Worm (Caenorhabditis elegans): Measurements from ENCODE around the gene Y113G7B.11.

DNA sequence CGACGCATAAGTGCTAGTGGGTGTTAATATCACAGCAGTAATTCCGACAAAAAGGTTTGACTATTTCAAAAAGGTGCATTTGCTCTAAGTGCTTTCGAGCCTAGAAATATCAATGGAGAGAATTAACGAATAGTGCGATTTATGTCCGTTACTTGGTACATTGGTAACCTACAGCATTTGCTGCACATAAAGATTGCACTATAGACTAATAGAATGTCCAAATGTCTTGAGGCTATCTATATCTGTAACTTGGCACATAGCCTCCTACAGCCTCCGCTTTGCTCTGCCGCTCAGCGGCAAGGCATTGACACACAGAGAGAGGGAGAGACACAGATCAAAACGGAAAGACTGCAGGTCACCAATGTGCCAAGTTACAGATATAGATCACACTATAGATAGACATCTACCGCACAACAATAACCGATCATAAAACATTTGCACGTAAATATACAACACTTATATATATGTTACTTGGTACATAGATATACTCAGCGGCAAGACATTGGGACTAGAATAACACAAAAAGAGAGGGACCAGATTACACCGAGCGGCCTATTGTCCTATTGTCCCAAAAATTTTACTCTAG is 19.6 kb downstream of the Y113G7B.11 start, which contains the start of the genes srh-217 and Y113G7B.28:
- no peak for TF ChIP-seq T23F11.4 (GFP tag; optimal IDR thresholded peaks at IDR 0.05)
- no peak for TF ChIP-seq elt-2 (tag; optimal IDR thresholded peaks at IDR 0.05)
- TF ChIP-seq ceh-14 (tag; optimal IDR thresholded peaks at IDR 0.05): no peak
- TF ChIP-seq ceh-34 (tag; optimal IDR thresholded peaks at IDR 0.05): no peak
- no peak for TF ChIP-seq sox-2 (GFP tag; IDR thresholded peaks at IDR 0.05)
- no peak for TF ChIP-seq hlh-6 (tag; optimal IDR thresholded peaks at IDR 0.05)
- no peak for TF ChIP-seq nhr-232 (tag; optimal IDR thresholded peaks at IDR 0.05)
- TF ChIP-seq fkh-10 (GFP tag; optimal IDR thresholded peaks at IDR 0.05): no peak
- TF ChIP-seq odd-2 (tag; optimal IDR thresholded peaks at IDR 0.05): no peak
- TF ChIP-seq ceh-45 (GFP tag; IDR thresholded peaks at IDR 0.05): no peak
- no peak for TF ChIP-seq pha-2 (tag; optimal IDR thresholded peaks at IDR 0.05)
- TF ChIP-seq nfya-1 (tag; optimal IDR thresholded peaks at IDR 0.05): no peak
